Fruit fly (Drosophila melanogaster) whole organism, embryonic: ENCODE data around the gene CG7715.
A peak's percentile ranks its signal among the peaks of the same experiment; 100 is the strongest.

ENCODE experiments used
- Aef1 ChIP-seq: fragments of 200-800 bp; sonication (Bioruptor generic); IDR thresholded peaks from 3 replicates; pipeline ENCODE4 v1.3.6; 2022; ENCODE audit warnings: missing biosample characterization, missing genetic modification characterization
- CG10267 ChIP-seq: fragments of 200-800 bp; sonication (Bioruptor generic); optimal IDR thresholded peaks from 2 replicates; lab custom pipeline; 2018; ENCODE audit warnings: missing biosample characterization, mild to moderate bottlenecking, missing genetic modification characterization, moderate library complexity
- CG10565 ChIP-seq: fragments of 200-800 bp; sonication (Bioruptor generic); optimal IDR thresholded peaks from 3 replicates; lab custom pipeline; 2016; ENCODE audit warnings: missing biosample characterization, mild to moderate bottlenecking, missing genetic modification characterization
- CG10979 ChIP-seq: fragments of 200-800 bp; sonication (Bioruptor generic); optimal IDR thresholded peaks from 2 replicates; lab custom pipeline; 2018; ENCODE audit warnings: missing biosample characterization, mild to moderate bottlenecking, missing genetic modification characterization, moderate library complexity
- CG12659 ChIP-seq: fragments of 200-800 bp; sonication (Bioruptor generic); optimal IDR thresholded peaks from 3 replicates; lab custom pipeline; 2017; ENCODE audit warnings: mild to moderate bottlenecking, missing biosample characterization, missing genetic modification reagents, missing genetic modification characterization
- CG14050 ChIP-seq: fragments of 200-800 bp; sonication (Bioruptor generic); IDR thresholded peaks from 3 replicates; pipeline ENCODE4 v1.3.6; 2022; ENCODE audit warnings: missing biosample characterization, missing genetic modification characterization
- CG17612 ChIP-seq: fragments of 200-800 bp; sonication (Bioruptor generic); IDR thresholded peaks from 2 replicates; pipeline ENCODE4 v1.3.6; 2022; ENCODE audit warnings: missing biosample characterization, missing genetic modification characterization
- CG17829 ChIP-seq: fragments of 200-800 bp; optimal IDR thresholded peaks from 2 replicates; lab custom pipeline; 2019; ENCODE audit warnings: missing biosample characterization, mild to moderate bottlenecking, missing genetic modification characterization, moderate library complexity
- CG18262 ChIP-seq: fragments of 200-800 bp; optimal IDR thresholded peaks from 3 replicates; lab custom pipeline; 2019; ENCODE audit warnings: missing biosample characterization, mild to moderate bottlenecking, missing genetic modification characterization, moderate library complexity
- CG1832 ChIP-seq: fragments of 200-800 bp; sonication (Bioruptor generic); optimal IDR thresholded peaks from 2 replicates; lab custom pipeline; 2017; ENCODE audit warnings: missing biosample characterization, mild to moderate bottlenecking, missing genetic modification characterization, inconsistent platforms
- CG18599 ChIP-seq: fragments of 200-800 bp; sonication (Bioruptor generic); optimal IDR thresholded peaks from 3 replicates; lab custom pipeline; 2017; ENCODE audit warnings: missing biosample characterization, missing genetic modification characterization, mild to moderate bottlenecking, moderate library complexity, missing genetic modification reagents
- CG2116 ChIP-seq: fragments of 200-800 bp; sonication (Bioruptor generic); optimal IDR thresholded peaks from 3 replicates; lab custom pipeline; 2018; ENCODE audit warnings: missing biosample characterization, mild to moderate bottlenecking, missing genetic modification characterization
- CG2120 ChIP-seq: fragments of 200-800 bp; sonication (Bioruptor generic); optimal IDR thresholded peaks from 3 replicates; lab custom pipeline; 2016; ENCODE audit warnings: missing biosample characterization, missing genetic modification characterization
- CG31441 ChIP-seq: fragments of 200-800 bp; sonication (Bioruptor generic); IDR thresholded peaks from 2 replicates; pipeline ENCODE4 v1.3.6; 2022; ENCODE audit warnings: missing biosample characterization, missing genetic modification characterization
- CG3163 ChIP-seq: fragments of 200-800 bp; sonication (Bioruptor generic); optimal IDR thresholded peaks from 3 replicates; lab custom pipeline; 2016; ENCODE audit warnings: missing biosample characterization, missing genetic modification characterization
- CG34224 ChIP-seq: fragments of 200-800 bp; sonication (Bioruptor generic); IDR thresholded peaks from 3 replicates; pipeline ENCODE4 v1.3.6; 2022; ENCODE audit warnings: missing biosample characterization, missing genetic modification characterization; ENCODE audit not compliant: partially characterized antibody
- CG3847 ChIP-seq: fragments of 200-800 bp; sonication (Bioruptor generic); IDR thresholded peaks from 2 replicates; pipeline ENCODE4 v1.3.6; 2022; ENCODE audit warnings: missing biosample characterization, missing genetic modification characterization
- CG7556 ChIP-seq: fragments of 200-800 bp; sonication (Bioruptor generic); optimal IDR thresholded peaks from 2 replicates; lab custom pipeline; 2017; ENCODE audit warnings: missing biosample characterization, mild to moderate bottlenecking, missing genetic modification characterization
- CG7786 ChIP-seq: fragments of 200-800 bp; sonication (Bioruptor generic); optimal IDR thresholded peaks from 2 replicates; lab custom pipeline; 2016; ENCODE audit warnings: missing biosample characterization, missing genetic modification characterization
- CG9215 ChIP-seq: fragments of 200-800 bp; sonication (Bioruptor generic); IDR thresholded peaks from 2 replicates; pipeline ENCODE4 v1.3.6; 2022; ENCODE audit warnings: missing biosample characterization, missing genetic modification characterization
- CG9609 ChIP-seq: fragments of 200-800 bp; sonication (Bioruptor generic); optimal IDR thresholded peaks from 3 replicates; lab custom pipeline; 2016; ENCODE audit warnings: missing biosample characterization, missing genetic modification characterization
- CHES-1-like ChIP-seq: fragments of 200-800 bp; sonication (Bioruptor generic); optimal IDR thresholded peaks from 2 replicates; lab custom pipeline; 2016; ENCODE audit warnings: missing biosample characterization, missing genetic modification characterization
- CoRest ChIP-seq: fragments of 200-800 bp; sonication (Bioruptor generic); optimal IDR thresholded peaks from 3 replicates; lab custom pipeline; 2018; ENCODE audit warnings: missing biosample characterization, mild to moderate bottlenecking, missing genetic modification characterization, moderate library complexity
- D19B ChIP-seq: fragments of 200-800 bp; sonication (Bioruptor generic); optimal IDR thresholded peaks from 2 replicates; lab custom pipeline; 2017; ENCODE audit warnings: missing biosample characterization, mild to moderate bottlenecking, missing genetic modification characterization
- Dad ChIP-seq: fragments of 200-800 bp; sonication (Bioruptor generic); optimal IDR thresholded peaks from 3 replicates; lab custom pipeline; 2016; ENCODE audit warnings: missing biosample characterization, missing genetic modification characterization
- Deaf1 ChIP-seq: fragments of 200-800 bp; optimal IDR thresholded peaks from 3 replicates; lab custom pipeline; 2019; ENCODE audit warnings: missing biosample characterization, mild to moderate bottlenecking, missing genetic modification characterization, moderate library complexity
- E2f2 ChIP-seq: fragments of 200-800 bp; sonication (Bioruptor generic); IDR thresholded peaks from 2 replicates; pipeline ENCODE4 v1.3.6; 2022; ENCODE audit warnings: missing biosample characterization, missing genetic modification characterization
- HLH4C ChIP-seq: fragments of 200-800 bp; sonication (Bioruptor generic); IDR thresholded peaks from 3 replicates; pipeline ENCODE4 v1.3.6; 2022; ENCODE audit warnings: missing biosample characterization, missing genetic modification characterization; ENCODE audit not compliant: partially characterized antibody
- Jarid2 ChIP-seq: fragments of 200-800 bp; sonication (Bioruptor generic); optimal IDR thresholded peaks from 3 replicates; lab custom pipeline; 2017; ENCODE audit warnings: mild to moderate bottlenecking, missing biosample characterization, missing genetic modification reagents, missing genetic modification characterization
- Kr ChIP-seq: fragments of 200-800 bp; sonication (Bioruptor generic); optimal IDR thresholded peaks from 2 replicates; lab custom pipeline; 2017; ENCODE audit warnings: missing biosample characterization, mild to moderate bottlenecking, missing genetic modification characterization
- Optix ChIP-seq: fragments of 200-800 bp; sonication (Bioruptor generic); IDR thresholded peaks from 3 replicates; pipeline ENCODE4 v1.3.6; 2022; ENCODE audit warnings: missing biosample characterization, missing genetic modification characterization
- Rfx ChIP-seq: fragments of 200-800 bp; sonication (Bioruptor generic); IDR thresholded peaks from 2 replicates; pipeline ENCODE4 v1.3.6; 2022; ENCODE audit warnings: missing biosample characterization, missing genetic modification characterization
- Side ChIP-seq: fragments of 200-800 bp; sonication (Bioruptor generic); optimal IDR thresholded peaks from 2 replicates; lab custom pipeline; 2016; ENCODE audit warnings: missing biosample characterization, missing genetic modification characterization
- Sin3A ChIP-seq: fragments of >200 bp; optimal IDR thresholded peaks from 2 replicates; lab custom pipeline; 2018
- bbx ChIP-seq: fragments of 200-800 bp; sonication (Bioruptor generic); IDR thresholded peaks from 2 replicates; pipeline ENCODE4 v1.3.6; 2022; ENCODE audit warnings: missing biosample characterization, missing genetic modification characterization; ENCODE audit not compliant: partially characterized antibody
- ci ChIP-seq: fragments of 200-800 bp; sonication (Bioruptor generic); IDR thresholded peaks from 3 replicates; pipeline ENCODE4 v1.3.6; 2022; ENCODE audit warnings: missing biosample characterization, missing genetic modification characterization
- gem ChIP-seq: fragments of 200-800 bp; sonication (Bioruptor generic); optimal IDR thresholded peaks from 2 replicates; lab custom pipeline; 2019; ENCODE audit warnings: missing biosample characterization, mild to moderate bottlenecking, missing genetic modification characterization, moderate library complexity
- gfzf ChIP-seq: fragments of 200-800 bp; sonication (Bioruptor generic); optimal IDR thresholded peaks from 2 replicates; lab custom pipeline; 2016; ENCODE audit warnings: missing biosample characterization, mild to moderate bottlenecking, missing genetic modification characterization, moderate library complexity
- her ChIP-seq: fragments of 200-800 bp; sonication (Bioruptor generic); optimal IDR thresholded peaks from 2 replicates; lab custom pipeline; 2016; ENCODE audit warnings: missing biosample characterization, missing genetic modification characterization
- nom ChIP-seq: fragments of 200-800 bp; sonication (Bioruptor generic); optimal IDR thresholded peaks from 2 replicates; lab custom pipeline; 2017; ENCODE audit warnings: missing biosample characterization, missing genetic modification characterization, mild to moderate bottlenecking, moderate library complexity, missing genetic modification reagents
- pros ChIP-seq: fragments of 200-800 bp; sonication (Bioruptor generic); optimal IDR thresholded peaks from 3 replicates; lab custom pipeline; 2019; ENCODE audit warnings: missing biosample characterization, mild to moderate bottlenecking, missing genetic modification characterization, moderate library complexity
- pzg ChIP-seq: fragments of 200-800 bp; sonication (Bioruptor generic); optimal IDR thresholded peaks from 3 replicates; lab custom pipeline; 2018; ENCODE audit warnings: missing biosample characterization, mild to moderate bottlenecking, missing genetic modification characterization, moderate library complexity
- seq ChIP-seq: fragments of 200-800 bp; sonication (Bioruptor generic); IDR thresholded peaks from 2 replicates; pipeline ENCODE4 v1.3.6; 2022; ENCODE audit warnings: missing biosample characterization, missing genetic modification characterization
- slbo ChIP-seq: fragments of 200-800 bp; sonication (Bioruptor generic); IDR thresholded peaks from 2 replicates; pipeline ENCODE4 v1.3.6; 2022; ENCODE audit warnings: missing biosample characterization, missing genetic modification characterization
- slp2 ChIP-seq: fragments of 200-800 bp; sonication (Bioruptor generic); optimal IDR thresholded peaks from 2 replicates; lab custom pipeline; 2016; ENCODE audit warnings: missing biosample characterization, missing genetic modification characterization
- tgo ChIP-seq: fragments of 200-800 bp; sonication (Bioruptor generic); IDR thresholded peaks from 3 replicates; pipeline ENCODE4 v1.3.6; 2022; ENCODE audit warnings: missing biosample characterization, missing genetic modification characterization
- twi ChIP-seq: fragments of 200-800 bp; optimal IDR thresholded peaks from 2 replicates; lab custom pipeline; 2019; ENCODE audit warnings: missing biosample characterization, mild to moderate bottlenecking, missing genetic modification characterization, moderate library complexity
- wdn ChIP-seq: fragments of 200-800 bp; sonication (Bioruptor generic); IDR thresholded peaks from 2 replicates; pipeline ENCODE4 v1.3.6; 2022; ENCODE audit warnings: missing biosample characterization, missing genetic modification characterization
- zfh2 ChIP-seq: fragments of 200-800 bp; sonication (Bioruptor generic); optimal IDR thresholded peaks from 2 replicates; lab custom pipeline; 2016; ENCODE audit warnings: missing biosample characterization, missing genetic modification characterization

The CG7715 gene

DNA sequence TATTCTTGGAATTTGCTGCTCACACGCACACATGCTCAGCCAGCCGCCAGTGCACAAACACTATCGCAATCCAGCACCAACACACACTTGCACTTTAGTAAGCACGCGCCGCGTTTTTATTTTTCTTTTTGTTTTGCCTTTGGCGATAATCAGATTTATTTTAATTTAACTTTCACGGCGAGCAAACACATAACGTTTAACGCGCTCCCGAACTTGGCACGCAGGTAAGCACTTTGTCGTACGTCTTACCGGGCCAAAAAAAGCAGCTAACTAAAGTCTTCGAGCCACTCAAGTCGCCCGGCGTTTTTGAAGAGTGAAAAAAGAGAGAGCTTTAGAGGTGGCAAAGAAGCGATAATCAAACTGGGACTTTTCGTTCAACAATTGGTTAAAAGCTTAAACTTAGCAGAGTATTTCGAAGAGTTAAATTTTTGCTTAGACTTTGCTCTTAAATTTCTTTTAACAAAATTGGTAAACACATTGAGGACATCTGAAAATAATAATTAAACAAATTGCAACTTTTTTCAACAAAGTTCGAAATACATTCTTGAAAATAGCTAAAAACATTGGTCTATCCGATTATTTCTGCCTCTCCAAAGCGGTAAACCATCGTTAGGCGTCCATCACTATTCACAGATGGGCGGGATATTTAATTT, 15.1 kb upstream of the CG7715 start, which contains the start of gene Mekk1 (continued):
- peak; percentile 72 for TF ChIP-seq Jarid2 (GFP tag; lab: Kevin White, UChicago)
- TF ChIP-seq Optix: no peak
- TF ChIP-seq twi: peak; percentile 12
- TF ChIP-seq ci: 0 out of 3 replicates have a peak, but pooled peaks have one; percentile 9
- TF ChIP-seq CG18262: peak; percentile 18
- TF ChIP-seq CG10565 (GFP tag; lab: Kevin White, UChicago): no peak
- TF ChIP-seq CG9609: peak; percentile 35
- peak; percentile 50 for TF ChIP-seq CHES-1-like (GFP tag; lab: Kevin White, UChicago)
- no peak for TF ChIP-seq Kr (GFP tag; lab: Kevin White, UChicago)
- TF ChIP-seq CG9215 (GFP tag; lab: Robert Waterston, UW): peak; percentile 47
- no peak for TF ChIP-seq CG17612
- peak; percentile 2 for TF ChIP-seq CG10979
- peak; percentile 94 for TF ChIP-seq E2f2 (GFP tag; lab: Robert Waterston, UW)
- TF ChIP-seq CG12659 (GFP tag; lab: Kevin White, UChicago): peak; percentile 60
- peak; percentile 19 for TF ChIP-seq Side (GFP tag; lab: Kevin White, UChicago)
- no peak for TF ChIP-seq wdn (GFP tag; lab: Robert Waterston, UW)
- peak; percentile 51 for TF ChIP-seq CG7786 (GFP tag; lab: Kevin White, UChicago)
- peak; percentile 62 for TF ChIP-seq nom (GFP tag; lab: Kevin White, UChicago)
- no peak for TF ChIP-seq seq (GFP tag; lab: Robert Waterston, UW)
- no peak for TF ChIP-seq slp2 (GFP tag; lab: Kevin White, UChicago)
- TF ChIP-seq gem (tag; lab: Kevin White, UChicago): peak; percentile 63
- peak; percentile 24; the same call in 1 of the 3 replicates for TF ChIP-seq CG34224
- peak; percentile 14 for TF ChIP-seq gfzf (GFP tag; lab: Kevin White, UChicago)
- TF ChIP-seq Aef1 (GFP tag; lab: Robert Waterston, UW): peak; percentile 31; the same call in 1 of the 3 replicates
- no peak for TF ChIP-seq CG1832 (GFP tag; lab: Kevin White, UChicago)
- TF ChIP-seq CG2120 (GFP tag; lab: Kevin White, UChicago): peak; percentile 79
- peak; percentile 34; the same call in 1 of the 2 replicates for TF ChIP-seq bbx (GFP tag; lab: Robert Waterston, UW)
- TF ChIP-seq HLH4C (GFP tag; lab: Robert Waterston, UW): peak; percentile 45; the same call in 1 of the 3 replicates
- TF ChIP-seq CG3847 (GFP tag; lab: Robert Waterston, UW): no peak
- no peak for TF ChIP-seq CG7556 (GFP tag; lab: Kevin White, UChicago)
- peak; percentile 67 for TF ChIP-seq pzg (GFP tag; lab: Kevin White, UChicago)
- peak; percentile 27 for TF ChIP-seq Sin3A (lab: Kevin White, UChicago)
- no peak for TF ChIP-seq CG31441 (GFP tag; lab: Robert Waterston, UW)
- peak; percentile 64 for TF ChIP-seq zfh2 (GFP tag; lab: Kevin White, UChicago)
- no peak for TF ChIP-seq Deaf1 (tag; lab: Kevin White, UChicago)
- peak; percentile 26 for TF ChIP-seq Dad
- peak; percentile 3 for TF ChIP-seq CG17829 (tag; lab: Kevin White, UChicago)
- TF ChIP-seq CG3163 (GFP tag; lab: Kevin White, UChicago): peak; percentile 68
- TF ChIP-seq tgo (GFP tag; lab: Robert Waterston, UW): 0 out of 3 replicates have a peak, but pooled peaks have one; percentile 36
- peak; percentile 59; the same call in 1 of the 2 replicates for TF ChIP-seq Rfx
- TF ChIP-seq slbo (GFP tag; lab: Robert Waterston, UW): peak; percentile 60; the same call in 1 of the 2 replicates
- peak; percentile 17 for TF ChIP-seq her (GFP tag; lab: Kevin White, UChicago)
- peak; percentile 39 for TF ChIP-seq D19B (GFP tag; lab: Kevin White, UChicago)
- peak; percentile 75 for TF ChIP-seq CG2116
- TF ChIP-seq CoRest (tag; lab: Kevin White, UChicago): peak; percentile 67
- peak; percentile 27 for TF ChIP-seq pros (GFP tag; lab: Kevin White, UChicago)
- TF ChIP-seq CG10267 (tag; lab: Kevin White, UChicago): peak; percentile 45
- TF ChIP-seq CG18599 (GFP tag; lab: Kevin White, UChicago): peak; percentile 57
- TF ChIP-seq CG14050 (GFP tag; lab: Robert Waterston, UW): 0 out of 3 replicates have a peak, but pooled peaks have one; percentile 26
